Fruit fly (Drosophila melanogaster) whole organism, prepupa: Measurements from ENCODE around the gene CG44227.

Experiments used
- CG10669 ChIP-seq: fragments of 200-800 bp; sonication (Bioruptor generic); optimal IDR thresholded peaks from 3 replicates; lab custom pipeline; 2018; ENCODE audit warnings: missing biosample characterization, mild to moderate bottlenecking, missing genetic modification characterization, moderate library complexity
- CG11294 ChIP-seq: fragments of 200-800 bp; sonication (Bioruptor generic); IDR thresholded peaks from 2 replicates; pipeline ENCODE4 v1.3.6; 2022; ENCODE audit warnings: missing biosample characterization, missing genetic modification characterization
- CG1621 ChIP-seq: fragments of 200-800 bp; sonication (Bioruptor generic); optimal IDR thresholded peaks from 3 replicates; lab custom pipeline; 2018; ENCODE audit warnings: missing biosample characterization, mild to moderate bottlenecking, missing genetic modification characterization
- CG16779 ChIP-seq: fragments of 200-800 bp; sonication (Bioruptor generic); optimal IDR thresholded peaks from 3 replicates; lab custom pipeline; 2017; ENCODE audit warnings: missing biosample characterization, mild to moderate bottlenecking, missing genetic modification characterization
- CG3032 ChIP-seq: fragments of 200-800 bp; optimal IDR thresholded peaks from 2 replicates; lab custom pipeline; 2019; ENCODE audit warnings: missing biosample characterization, mild to moderate bottlenecking, missing genetic modification characterization, moderate library complexity
- CG32006 ChIP-seq: fragments of 200-800 bp; sonication (Bioruptor generic); optimal IDR thresholded peaks from 3 replicates; lab custom pipeline; 2017; ENCODE audit warnings: missing biosample characterization, mild to moderate bottlenecking, missing genetic modification characterization
- CG34406 ChIP-seq: fragments of 200-800 bp; sonication (Bioruptor generic); optimal IDR thresholded peaks from 3 replicates; lab custom pipeline; 2016; ENCODE audit warnings: missing biosample characterization, missing genetic modification characterization
- CG3919 ChIP-seq: fragments of 200-800 bp; sonication (Bioruptor generic); optimal IDR thresholded peaks from 3 replicates; lab custom pipeline; 2016; ENCODE audit warnings: missing biosample characterization, missing genetic modification characterization
- CG6163 ChIP-seq: fragments of 200-800 bp; sonication (Bioruptor generic); IDR thresholded peaks from 3 replicates; pipeline ENCODE4 v1.3.6; 2022; ENCODE audit warnings: missing biosample characterization, missing genetic modification characterization
- CG6276 ChIP-seq: fragments of 200-800 bp; sonication (Bioruptor generic); optimal IDR thresholded peaks from 2 replicates; lab custom pipeline; 2017; ENCODE audit warnings: missing biosample characterization, mild to moderate bottlenecking, missing genetic modification characterization
- CG6792 ChIP-seq: fragments of 200-800 bp; sonication (Bioruptor generic); optimal IDR thresholded peaks from 3 replicates; lab custom pipeline; 2016; ENCODE audit warnings: missing biosample characterization, missing genetic modification characterization
- CG6808 ChIP-seq: fragments of 200-800 bp; sonication (Bioruptor generic); optimal IDR thresholded peaks from 3 replicates; lab custom pipeline; 2017; ENCODE audit warnings: missing biosample characterization, missing genetic modification characterization, mild to moderate bottlenecking, moderate library complexity, missing genetic modification reagents
- CG6854 ChIP-seq: fragments of 200-800 bp; sonication (Bioruptor generic); optimal IDR thresholded peaks from 2 replicates; lab custom pipeline; 2017; ENCODE audit warnings: missing biosample characterization, mild to moderate bottlenecking, missing genetic modification characterization
- CG7368 ChIP-seq: fragments of 200-800 bp; sonication (Bioruptor generic); optimal IDR thresholded peaks from 3 replicates; lab custom pipeline; 2016; ENCODE audit warnings: missing biosample characterization, missing genetic modification characterization
- CG8319 ChIP-seq: fragments of 200-800 bp; sonication (Bioruptor generic); optimal IDR thresholded peaks from 3 replicates; lab custom pipeline; 2016; ENCODE audit warnings: missing biosample characterization, missing genetic modification characterization
- CG8632 ChIP-seq: fragments of 200-800 bp; sonication (Bioruptor generic); optimal IDR thresholded peaks from 3 replicates; lab custom pipeline; 2016; ENCODE audit warnings: missing biosample characterization, missing genetic modification characterization
- CG9139 ChIP-seq: fragments of 200-800 bp; sonication (Bioruptor generic); optimal IDR thresholded peaks from 3 replicates; lab custom pipeline; 2017; ENCODE audit warnings: missing biosample characterization, mild to moderate bottlenecking, missing genetic modification characterization
- Eip75B ChIP-seq: fragments of 200-800 bp; sonication (Bioruptor generic); optimal IDR thresholded peaks from 3 replicates; lab custom pipeline; 2016; ENCODE audit warnings: missing biosample characterization, missing genetic modification characterization
- Eip78C ChIP-seq: fragments of 200-800 bp; sonication (Bioruptor generic); peaks from one replicate; lab custom pipeline; 2016; ENCODE audit warnings: missing biosample characterization, missing genetic modification characterization
- Eip93F ChIP-seq: fragments of 200-800 bp; sonication (Bioruptor generic); optimal IDR thresholded peaks from 2 replicates; lab custom pipeline; 2016; ENCODE audit warnings: missing biosample characterization, mild to moderate bottlenecking, missing genetic modification characterization
- Ets21C ChIP-seq: fragments of 200-800 bp; sonication (Bioruptor generic); optimal IDR thresholded peaks from 3 replicates; lab custom pipeline; 2016; ENCODE audit warnings: missing biosample characterization, missing genetic modification characterization
- Ets96B ChIP-seq: fragments of 200-800 bp; optimal IDR thresholded peaks from 2 replicates; lab custom pipeline; 2019; ENCODE audit warnings: missing biosample characterization, mild to moderate bottlenecking, missing genetic modification characterization, moderate library complexity
- Gug ChIP-seq: fragments of 200-800 bp; sonication (Bioruptor generic); IDR thresholded peaks from 2 replicates; pipeline ENCODE4 v1.3.6; 2022; ENCODE audit warnings: missing biosample characterization, missing genetic modification characterization
- Lpt ChIP-seq: fragments of 200-800 bp; sonication (Bioruptor generic); optimal IDR thresholded peaks from 3 replicates; lab custom pipeline; 2016; ENCODE audit warnings: missing biosample characterization, missing genetic modification characterization
- OdsH ChIP-seq: fragments of 200-800 bp; sonication (Bioruptor generic); optimal IDR thresholded peaks from 3 replicates; lab custom pipeline; 2016; ENCODE audit warnings: missing biosample characterization, missing genetic modification characterization
- Sox102F ChIP-seq: fragments of 200-800 bp; sonication (Bioruptor generic); optimal IDR thresholded peaks from 2 replicates; lab custom pipeline; 2016; ENCODE audit warnings: missing biosample characterization, mild to moderate bottlenecking, missing genetic modification characterization
- Sox14 ChIP-seq: fragments of 200-800 bp; sonication (Bioruptor generic); optimal IDR thresholded peaks from 3 replicates; lab custom pipeline; 2016; ENCODE audit warnings: missing biosample characterization, missing genetic modification characterization
- Sox15 ChIP-seq: fragments of 200-800 bp; sonication (Bioruptor generic); optimal IDR thresholded peaks from 3 replicates; lab custom pipeline; 2016; ENCODE audit warnings: missing biosample characterization, missing genetic modification characterization
- achi ChIP-seq: fragments of 200-800 bp; sonication (Bioruptor generic); optimal IDR thresholded peaks from 3 replicates; lab custom pipeline; 2016; ENCODE audit warnings: missing biosample characterization, missing genetic modification characterization
- acj6 ChIP-seq: fragments of 200-800 bp; sonication (Bioruptor generic); optimal IDR thresholded peaks from 3 replicates; lab custom pipeline; 2016; ENCODE audit warnings: missing biosample characterization, missing genetic modification characterization
- cyc ChIP-seq: fragments of 200-800 bp; sonication (Bioruptor generic); optimal IDR thresholded peaks from 3 replicates; lab custom pipeline; 2016; ENCODE audit warnings: missing biosample characterization, missing genetic modification characterization
- dac ChIP-seq: fragments of 200-800 bp; sonication (Bioruptor generic); optimal IDR thresholded peaks from 2 replicates; lab custom pipeline; 2017; ENCODE audit warnings: missing biosample characterization, mild to moderate bottlenecking, missing genetic modification characterization
- dsx ChIP-seq: fragments of 200-800 bp; optimal IDR thresholded peaks from 3 replicates; lab custom pipeline; 2019; ENCODE audit warnings: missing biosample characterization, mild to moderate bottlenecking, missing genetic modification characterization, moderate library complexity; ENCODE audit not compliant: poor library complexity, severe bottlenecking
- fd59A ChIP-seq: fragments of 200-800 bp; sonication (Bioruptor generic); optimal IDR thresholded peaks from 2 replicates; lab custom pipeline; 2017; ENCODE audit warnings: missing biosample characterization, mild to moderate bottlenecking, missing genetic modification characterization, missing genetic modification reagents
- fd85E ChIP-seq: fragments of 200-800 bp; sonication (Bioruptor generic); optimal IDR thresholded peaks from 3 replicates; lab custom pipeline; 2016; ENCODE audit warnings: missing biosample characterization, missing genetic modification characterization
- fkh ChIP-seq: fragments of 200-800 bp; sonication (Bioruptor generic); optimal IDR thresholded peaks from 3 replicates; lab custom pipeline; 2017; ENCODE audit warnings: missing biosample characterization, mild to moderate bottlenecking, missing genetic modification characterization, moderate library complexity
- net ChIP-seq: fragments of 200-800 bp; sonication (Bioruptor generic); optimal IDR thresholded peaks from 3 replicates; lab custom pipeline; 2016; ENCODE audit warnings: missing biosample characterization, missing genetic modification characterization
- pdm3 ChIP-seq: fragments of 200-800 bp; sonication (Bioruptor generic); optimal IDR thresholded peaks from 3 replicates; lab custom pipeline; 2016; ENCODE audit warnings: missing biosample characterization, missing genetic modification characterization
- salr ChIP-seq, 2 experiments: fragments of 200-800 bp; sonication (Bioruptor generic); optimal IDR thresholded peaks; 3 replicates each; lab custom pipeline; 2016 to 2018; ENCODE audit warnings: missing biosample characterization in 2 of 2, missing genetic modification characterization in 2 of 2, mild to moderate bottlenecking in 1 of 2
- spab ChIP-seq: fragments of 200-800 bp; sonication (Bioruptor generic); optimal IDR thresholded peaks from 2 replicates; lab custom pipeline; 2017; ENCODE audit warnings: missing biosample characterization, mild to moderate bottlenecking, missing genetic modification characterization, missing genetic modification reagents
- ss ChIP-seq, 2 experiments: fragments of 200-800 bp; sonication (Bioruptor generic); optimal IDR thresholded peaks; 2 replicates in 1 of 2; 3 replicates in 1 of 2; lab custom pipeline; 2017 to 2018; ENCODE audit warnings: mild to moderate bottlenecking in 2 of 2, missing biosample characterization in 2 of 2, missing genetic modification characterization in 2 of 2, moderate library complexity in 1 of 2
- svp ChIP-seq: fragments of 200-800 bp; sonication (Bioruptor generic); peaks from one replicate; lab custom pipeline; 2016; ENCODE audit warnings: missing biosample characterization, missing genetic modification characterization
- topi ChIP-seq: fragments of 200-800 bp; sonication (Bioruptor generic); optimal IDR thresholded peaks from 3 replicates; lab custom pipeline; 2016; ENCODE audit warnings: missing biosample characterization, missing genetic modification characterization
- vri ChIP-seq: fragments of 200-800 bp; sonication (Bioruptor generic); optimal IDR thresholded peaks from 3 replicates; lab custom pipeline; 2016; ENCODE audit warnings: missing biosample characterization, mild to moderate bottlenecking, missing genetic modification characterization

The CG44227 gene

DNA sequence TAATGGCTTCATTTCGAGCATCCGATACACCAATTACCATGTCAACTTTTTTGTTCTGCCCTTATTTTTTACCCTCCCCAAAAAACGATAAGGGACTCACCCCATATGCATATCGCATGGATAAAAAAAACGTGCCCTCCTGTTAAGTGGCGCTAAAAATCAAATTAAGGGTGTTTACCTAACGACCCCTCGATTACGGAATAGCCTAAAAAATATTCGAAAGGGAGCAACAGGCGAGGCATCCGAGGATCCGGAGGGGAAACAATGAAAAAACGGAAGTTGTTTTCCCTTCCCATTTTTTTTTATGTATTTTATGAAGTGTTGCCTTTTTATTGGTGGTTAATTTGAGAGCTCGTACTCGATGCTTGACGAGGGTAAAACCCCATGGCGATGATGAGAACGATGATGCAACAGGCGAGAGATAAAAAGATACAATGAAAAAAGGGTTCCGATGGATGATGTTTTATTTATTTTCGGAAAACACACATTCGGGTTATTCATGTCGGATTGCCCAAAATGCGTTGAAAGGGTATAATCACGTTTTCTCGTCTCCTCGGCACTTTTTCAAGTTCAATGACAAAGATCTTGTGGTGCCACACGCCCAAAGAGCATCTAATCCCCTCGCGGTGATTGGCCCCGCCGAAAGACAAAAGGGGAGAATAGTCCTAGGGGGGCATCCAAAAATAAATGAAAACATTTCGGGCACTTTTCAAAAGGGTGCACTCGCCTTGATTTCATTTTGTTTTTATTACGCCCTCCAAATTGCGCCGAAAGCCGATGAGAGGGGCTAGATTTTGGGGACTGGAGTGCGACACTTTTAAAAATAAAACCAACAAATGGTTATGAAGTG is at the start of gene CG44227:
Gene CG44227, minus strand, starts transcription at position 849 of the 850 bp plus-strand sequence.
- TF ChIP-seq CG7368 (GFP tag; lab: Kevin White, UChicago): no peak
- TF ChIP-seq vri (GFP tag; lab: Kevin White, UChicago): no peak
- TF ChIP-seq svp: no peak
- no peak for TF ChIP-seq fkh (GFP tag; lab: Kevin White, UChicago)
- TF ChIP-seq fd85E: no peak
- no peak for TF ChIP-seq CG11294 (GFP tag; lab: Robert Waterston, UW)
- TF ChIP-seq achi (GFP tag; lab: Kevin White, UChicago): no peak
- TF ChIP-seq CG9139: no peak
- TF ChIP-seq Gug: no peak
- TF ChIP-seq CG16779: no peak
- TF ChIP-seq Eip75B (GFP tag; lab: Kevin White, UChicago): no peak
- TF ChIP-seq fd59A (GFP tag; lab: Kevin White, UChicago): no peak
- no peak for TF ChIP-seq CG1621 (tag; lab: Kevin White, UChicago)
- no peak for TF ChIP-seq Eip93F (GFP tag; lab: Kevin White, UChicago)

DNA sequence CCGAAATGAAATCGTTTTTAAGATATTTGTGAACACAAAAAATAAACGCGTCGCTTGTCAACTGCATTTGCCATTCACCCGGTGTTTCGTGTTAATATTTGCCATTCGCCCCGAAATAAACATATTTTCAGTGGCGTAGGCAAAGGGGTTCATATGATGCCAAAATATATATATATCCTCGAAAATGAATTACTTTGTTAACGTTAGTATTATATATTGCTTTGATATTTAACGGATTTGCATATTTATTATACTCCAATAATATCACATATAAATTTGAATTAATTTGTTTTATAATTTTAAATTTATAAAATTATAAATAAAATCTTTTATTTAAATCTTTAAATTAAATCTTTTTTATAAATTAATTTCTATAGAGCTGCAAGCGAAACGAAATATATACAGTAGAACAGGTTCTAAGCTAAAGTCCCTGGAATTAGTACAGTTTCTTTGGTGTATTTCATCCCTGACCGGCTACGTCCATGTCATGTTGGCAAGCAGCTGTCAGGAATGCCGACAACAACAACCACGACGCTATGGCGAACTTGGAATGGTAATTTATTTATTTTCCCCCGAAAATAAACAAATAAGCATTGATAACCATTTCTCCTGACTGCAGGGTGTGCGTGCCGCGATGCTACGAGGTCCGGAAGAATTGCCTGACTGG is 46.8 kb upstream of the CG44227 start, which contains the start of the genes M1BP and CG8202:
Gene M1BP, minus strand, starts transcription at position 102 of the 667 bp plus-strand sequence.
Gene CG8202, plus strand, starts transcription at position 495 of the 667 bp plus-strand sequence.
- TF ChIP-seq CG16779 (no peak), Sox102F (no peak), topi (GFP tag; lab: Kevin White, UChicago) (peak; percentile 76), net (GFP tag; lab: Kevin White, UChicago) (no peak), fkh (GFP tag; lab: Kevin White, UChicago) (peak; percentile 67), Sox14 (peak; percentile 71), Eip93F (GFP tag; lab: Kevin White, UChicago) (peak; percentile 44), Lpt (GFP tag; lab: Kevin White, UChicago) (peak; percentile 73), Ets21C (GFP tag; lab: Kevin White, UChicago) (peak; percentile 62), CG8319 (GFP tag; lab: Kevin White, UChicago) (peak; percentile 79), Ets96B (tag; lab: Kevin White, UChicago) (peak; percentile 86), Eip75B (GFP tag; lab: Kevin White, UChicago) (no peak), CG8632 (GFP tag; lab: Kevin White, UChicago) (peak; percentile 91), CG32006 (GFP tag; lab: Kevin White, UChicago) (peak; percentile 93), CG34406 (GFP tag; lab: Kevin White, UChicago) (peak; percentile 92), Sox15 (GFP tag; lab: Kevin White, UChicago) (peak; percentile 81), CG6854 (GFP tag; lab: Kevin White, UChicago) (peak; percentile 75), CG11294 (GFP tag; lab: Robert Waterston, UW) (peak; percentile 54; the same call in 1 of the 2 replicates), vri (GFP tag; lab: Kevin White, UChicago) (peak; percentile 54), spab (GFP tag; lab: Kevin White, UChicago) (peak; percentile 73), CG6808 (GFP tag; lab: Kevin White, UChicago) (no peak), acj6 (GFP tag; lab: Kevin White, UChicago) (peak; percentile 84), CG10669 (peak; percentile 74), pdm3 (GFP tag; lab: Kevin White, UChicago) (no peak), dac (peak; percentile 56), CG6163 (GFP tag; lab: Robert Waterston, UW) (no peak; the same call in 2 of the 3 replicates), Gug (0 out of 2 replicates have a peak, but pooled peaks have one; percentile 30), OdsH (GFP tag; lab: Kevin White, UChicago) (peak; percentile 89), CG7368 (GFP tag; lab: Kevin White, UChicago) (peak; percentile 79), svp (no peak), CG6276 (GFP tag; lab: Kevin White, UChicago) (no peak), CG6792 (GFP tag; lab: Kevin White, UChicago) (peak; percentile 85), achi (GFP tag; lab: Kevin White, UChicago) (peak; percentile 94), dsx (peak; percentile 83), fd59A (GFP tag; lab: Kevin White, UChicago) (peak; percentile 38), ss (GFP tag; optimal IDR thresholded peaks at IDR 0.05; lab: Kevin White, UChicago) (no peak), cyc (GFP tag; lab: Kevin White, UChicago) (peak; percentile 72), CG1621 (tag; lab: Kevin White, UChicago) (no peak), CG3919 (peak; percentile 86), CG3032 (peak; percentile 91), salr (GFP tag; optimal IDR thresholded peaks at IDR 0.05; lab: Kevin White, UChicago) (peak in 1 of 2 experiments; percentile 43), Eip78C (GFP tag; lab: Kevin White, UChicago) (no peak)
